Worm (Caenorhabditis elegans) whole organism, late embryonic: ENCODE data around the gene cec-2.

Source experiments
- C08G9.2 ChIP-seq: sonication (generic microtip); optimal IDR thresholded peaks from 2 replicates; lab custom pipeline; 2016; ENCODE audit warnings: mild to moderate bottlenecking, missing genetic modification characterization, moderate library complexity, missing compliant biosample characterization
- K02D7.2 ChIP-seq: sonication (generic microtip); optimal IDR thresholded peaks from 2 replicates; lab custom pipeline; 2017; ENCODE audit warnings: mild to moderate bottlenecking, missing genetic modification characterization, missing compliant biosample characterization
- K09A11.1 ChIP-seq: sonication (generic microtip); optimal IDR thresholded peaks from 2 replicates; lab custom pipeline; 2017; ENCODE audit warnings: antibody characterized with exemption, mild to moderate bottlenecking, missing genetic modification characterization, missing compliant biosample characterization; ENCODE audit not compliant: insufficient read depth
- Y22D7AL.16 ChIP-seq: sonication (generic microtip); optimal IDR thresholded peaks from 2 replicates; lab custom pipeline; 2016; ENCODE audit warnings: missing genetic modification characterization, missing compliant biosample characterization
- ceh-18 ChIP-seq: sonication (generic microtip); optimal IDR thresholded peaks from 2 replicates; lab custom pipeline; 2016; ENCODE audit warnings: missing genetic modification characterization, missing compliant biosample characterization
- ceh-19 ChIP-seq: fragments of 200-800 bp; sonication (Bioruptor generic); optimal IDR thresholded peaks from 2 replicates; lab custom pipeline; 2018; ENCODE audit warnings: mild to moderate bottlenecking, missing genetic modification characterization, missing compliant biosample characterization
- ceh-22 ChIP-seq: sonication (generic microtip); optimal IDR thresholded peaks from 2 replicates; lab custom pipeline; 2017; ENCODE audit warnings: missing biosample characterization, missing genetic modification characterization
- ceh-24 ChIP-seq: sonication (generic microtip); optimal IDR thresholded peaks from 2 replicates; lab custom pipeline; 2016; ENCODE audit warnings: mild to moderate bottlenecking, missing genetic modification characterization, missing compliant biosample characterization
- ceh-30 ChIP-seq: fragments of 150-350 bp; optimal IDR thresholded peaks from 2 replicates; lab custom pipeline; 2014; ENCODE audit warnings: missing biosample characterization, missing genetic modification characterization
- ceh-31 ChIP-seq: sonication (generic microtip); optimal IDR thresholded peaks from 2 replicates; lab custom pipeline; 2016; ENCODE audit warnings: missing genetic modification characterization, missing compliant biosample characterization
- ceh-45 ChIP-seq: fragments of 200-800 bp; sonication (Bioruptor generic); IDR thresholded peaks from 2 replicates; pipeline ENCODE4 v1.3.6; 2022; ENCODE audit warnings: missing genetic modification reagents, missing genetic modification characterization, missing compliant biosample characterization
- ceh-6 ChIP-seq: fragments of 200-800 bp; sonication (Bioruptor generic); optimal IDR thresholded peaks from 2 replicates; lab custom pipeline; 2018; ENCODE audit warnings: mild to moderate bottlenecking, missing genetic modification characterization, missing compliant biosample characterization
- ceh-9 ChIP-seq: sonication (generic microtip); optimal IDR thresholded peaks from 2 replicates; lab custom pipeline; 2016; ENCODE audit warnings: mild to moderate bottlenecking, missing genetic modification characterization, inconsistent platforms, missing compliant biosample characterization
- che-1 ChIP-seq: sonication (generic microtip); optimal IDR thresholded peaks from 2 replicates; lab custom pipeline; 2016; ENCODE audit warnings: mild to moderate bottlenecking, missing genetic modification characterization, missing compliant biosample characterization
- dve-1 ChIP-seq: sonication (generic microtip); optimal IDR thresholded peaks from 2 replicates; lab custom pipeline; 2017; ENCODE audit warnings: antibody characterized with exemption, mild to moderate bottlenecking, missing genetic modification characterization, missing compliant biosample characterization
- elt-2 ChIP-seq: sonication (generic microtip); optimal IDR thresholded peaks from 2 replicates; lab custom pipeline; 2016; ENCODE audit warnings: missing genetic modification reagents, missing genetic modification characterization, missing compliant biosample characterization
- ets-4 ChIP-seq: sonication (generic microtip); optimal IDR thresholded peaks from 2 replicates; lab custom pipeline; 2016; ENCODE audit warnings: missing genetic modification characterization, missing compliant biosample characterization
- fax-1 ChIP-seq: sonication (generic microtip); optimal IDR thresholded peaks from 2 replicates; lab custom pipeline; 2016; ENCODE audit warnings: missing genotype, missing genetic modification characterization, missing compliant biosample characterization
- gmeb-2 ChIP-seq: sonication (generic microtip); optimal IDR thresholded peaks from 2 replicates; lab custom pipeline; 2016; ENCODE audit warnings: missing genetic modification characterization, inconsistent platforms, missing compliant biosample characterization
- hlh-15 ChIP-seq: sonication (generic microtip); optimal IDR thresholded peaks from 2 replicates; lab custom pipeline; 2016; ENCODE audit warnings: missing genetic modification characterization, missing compliant biosample characterization
- hlh-30 ChIP-seq: sonication (generic microtip); optimal IDR thresholded peaks from 2 replicates; lab custom pipeline; 2017; ENCODE audit warnings: antibody characterized with exemption, missing genetic modification characterization, missing compliant biosample characterization; ENCODE audit not compliant: insufficient read depth
- hlh-6 ChIP-seq: sonication (generic microtip); optimal IDR thresholded peaks from 2 replicates; lab custom pipeline; 2016; ENCODE audit warnings: missing genotype, missing genetic modification characterization, missing compliant biosample characterization
- lim-6 ChIP-seq: sonication (generic microtip); optimal IDR thresholded peaks from 2 replicates; lab custom pipeline; 2016; ENCODE audit warnings: missing genetic modification characterization, missing compliant biosample characterization
- madf-2 ChIP-seq: sonication (generic microtip); optimal IDR thresholded peaks from 2 replicates; lab custom pipeline; 2017; ENCODE audit warnings: missing genetic modification characterization, missing compliant biosample characterization
- mec-3 ChIP-seq: sonication (generic microtip); optimal IDR thresholded peaks from 2 replicates; lab custom pipeline; 2016; ENCODE audit warnings: borderline replicate concordance, missing genetic modification characterization, missing compliant biosample characterization
- nfya-1 ChIP-seq: sonication (generic microtip); optimal IDR thresholded peaks from 2 replicates; lab custom pipeline; 2017; ENCODE audit warnings: missing genetic modification characterization, mild to moderate bottlenecking, missing compliant biosample characterization, antibody characterized with exemption, moderate library complexity
- odd-2 ChIP-seq: sonication (generic microtip); optimal IDR thresholded peaks from 2 replicates; lab custom pipeline; 2017; ENCODE audit warnings: antibody characterized with exemption, mild to moderate bottlenecking, missing genetic modification characterization, missing compliant biosample characterization
- pax-1 ChIP-seq: fragments of 150-350 bp; optimal IDR thresholded peaks from 2 replicates; lab custom pipeline; 2014; ENCODE audit warnings: missing biosample characterization, missing genetic modification characterization
- pha-4 ChIP-seq: fragments of 150-350 bp; optimal IDR thresholded peaks from 2 replicates; lab custom pipeline; 2018; ENCODE audit warnings: missing biosample characterization, missing genetic modification reagents, missing genetic modification characterization
- pros-1 ChIP-seq: fragments of 150-350 bp; optimal IDR thresholded peaks from 2 replicates; lab custom pipeline; 2014; ENCODE audit warnings: missing biosample characterization, missing genetic modification reagents, missing genetic modification characterization
- sdc-2 ChIP-seq: sonication (generic microtip); optimal IDR thresholded peaks from 2 replicates; lab custom pipeline; 2016; ENCODE audit warnings: missing genotype, missing genetic modification characterization, missing compliant biosample characterization
- tbx-2 ChIP-seq: sonication (generic microtip); optimal IDR thresholded peaks from 2 replicates; lab custom pipeline; 2016; ENCODE audit warnings: missing genetic modification characterization, missing compliant biosample characterization
- tbx-7 ChIP-seq: sonication (generic microtip); optimal IDR thresholded peaks from 2 replicates; lab custom pipeline; 2016; ENCODE audit warnings: missing genotype, missing genetic modification characterization, missing compliant biosample characterization
- unc-55 ChIP-seq: sonication (generic microtip); optimal IDR thresholded peaks from 2 replicates; lab custom pipeline; 2017; ENCODE audit warnings: missing biosample characterization, missing genetic modification reagents, missing genetic modification characterization
- unc-86 ChIP-seq: sonication (generic microtip); optimal IDR thresholded peaks from 2 replicates; lab custom pipeline; 2016; ENCODE audit warnings: missing genetic modification characterization, missing compliant biosample characterization
- ztf-16 ChIP-seq: sonication (generic microtip); optimal IDR thresholded peaks from 2 replicates; lab custom pipeline; 2017; ENCODE audit warnings: missing genetic modification characterization, missing compliant biosample characterization

The cec-2 gene

ce11 chrIV:1170408-1170807 lies at the start of gene cec-2:
Gene cec-2, plus strand, starts transcription at chrIV:1170708.
- TF ChIP-seq tbx-7 (tag; lab: Kevin White, UChicago) (no peak), madf-2 (tag; lab: Kevin White, UChicago) (no peak), unc-86 (tag; lab: Kevin White, UChicago) (no peak)

DNA sequence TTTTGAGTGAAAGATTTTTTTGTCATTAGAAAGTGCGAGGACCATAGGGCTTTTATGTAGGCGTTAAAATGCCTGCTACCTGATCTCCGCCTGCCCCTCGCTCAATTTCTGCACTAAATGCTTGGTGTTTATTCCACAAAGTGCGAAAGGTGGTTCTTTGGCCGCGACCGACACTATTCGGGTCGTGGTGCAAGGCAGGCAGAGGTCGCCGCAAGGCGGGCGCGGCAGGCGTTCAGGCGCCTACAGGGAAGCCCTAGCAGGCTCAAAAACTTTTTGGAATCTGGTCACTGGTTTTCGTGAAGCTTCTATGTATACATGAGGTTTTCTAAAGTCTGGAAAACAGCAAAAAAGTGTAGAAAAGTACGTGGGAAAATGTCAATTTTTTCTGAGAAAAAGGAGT lies 49.6 kb upstream of the cec-2 start:
- no peak for TF ChIP-seq gmeb-2
- TF ChIP-seq Y22D7AL.16 (tag; lab: Kevin White, UChicago), result no peak

- TF ChIP-seq ceh-45 (no peak), K09A11.1 (no peak), Y22D7AL.16 (tag; lab: Kevin White, UChicago) (no peak), elt-2 (tag; lab: Kevin White, UChicago) (no peak), ceh-22 (tag; lab: Kevin White, UChicago) (no peak), lim-6 (tag; lab: Kevin White, UChicago) (no peak), mec-3 (no peak), fax-1 (tag; lab: Kevin White, UChicago) (no peak)
- TF ChIP-seq, all 69 proteins: peak for 0
Measured at ce11 chrIV:1121511-1121910, 49.0 kb upstream of the cec-2 start.

- TF ChIP-seq mec-3, result no peak
- no peak for TF ChIP-seq ztf-16 (tag; lab: Kevin White, UChicago)
- TF ChIP-seq ceh-9, result no peak
- TF ChIP-seq ceh-18 (tag; lab: Kevin White, UChicago), result no peak
- no peak for TF ChIP-seq ceh-6 (GFP tag; lab: Kevin White, UChicago)
- TF ChIP-seq ceh-22 (tag; lab: Kevin White, UChicago), result no peak
- no peak for TF ChIP-seq ceh-24 (tag; lab: Kevin White, UChicago)
- no peak for TF ChIP-seq gmeb-2
- no peak for TF ChIP-seq ets-4 (tag; lab: Kevin White, UChicago)
- TF ChIP-seq hlh-30, result no peak
- TF ChIP-seq odd-2 (tag; lab: Kevin White, UChicago), result no peak
- no peak for TF ChIP-seq ceh-19 (GFP tag; lab: Kevin White, UChicago)
- no peak for TF ChIP-seq che-1 (tag; lab: Kevin White, UChicago)
Measured at ce11 chrIV:1123357-1123756, 47.2 kb upstream of the cec-2 start.

DNA sequence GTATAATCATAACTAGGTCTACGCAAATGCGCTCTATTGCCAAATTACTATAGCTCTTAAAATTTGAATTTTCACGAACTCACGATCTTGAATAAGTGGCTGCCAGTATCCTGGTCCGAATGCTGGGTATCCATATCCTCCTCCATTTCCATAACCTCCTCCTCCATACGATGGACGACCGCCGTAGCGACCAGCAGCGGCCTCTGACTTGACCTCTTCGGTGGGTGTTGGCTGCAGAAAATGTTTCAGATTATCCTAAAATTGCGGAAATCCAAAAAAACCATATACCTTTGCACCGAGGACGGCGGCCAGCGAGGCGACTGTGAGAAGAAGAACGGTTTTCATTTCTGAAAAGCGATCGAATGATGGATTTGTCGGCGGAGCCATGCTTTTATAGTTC lies 45.8 kb upstream of the cec-2 start, which contains the start of gene perm-4:
TSS of gene perm-4 (minus strand) at position 367 of the 400 bp plus-strand sequence.
- TF ChIP-seq unc-55 (GFP tag; lab: Kevin White, UChicago), result no peak
- TF ChIP-seq sdc-2 (tag; lab: Kevin White, UChicago), result no peak
- no peak for TF ChIP-seq K09A11.1
- no peak for TF ChIP-seq hlh-6 (tag; lab: Kevin White, UChicago)
- TF ChIP-seq tbx-2, result no peak
- TF ChIP-seq ceh-30 (tag; lab: Kevin White, UChicago), result no peak
- TF ChIP-seq pha-4 (tag; lab: Kevin White, UChicago), result no peak
- no peak for TF ChIP-seq pax-1

DNA sequence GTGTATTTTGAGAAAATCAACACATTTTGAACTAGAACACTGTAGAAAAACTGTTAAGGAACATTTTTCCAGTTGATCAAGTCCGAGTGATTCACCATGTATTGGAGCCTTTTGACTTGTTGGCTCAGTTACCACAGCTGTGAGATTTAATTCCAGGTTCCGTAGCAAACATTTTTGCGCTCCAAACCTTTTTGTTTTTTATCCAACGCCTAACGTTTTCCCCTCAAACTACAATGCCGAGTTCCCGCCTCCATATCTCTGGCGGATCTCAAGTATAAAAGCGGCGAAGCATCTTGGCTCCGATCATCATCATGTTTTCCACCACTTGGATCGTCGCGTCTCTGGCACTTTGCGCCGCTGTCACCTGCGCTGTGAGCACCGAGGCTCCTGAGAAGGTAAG lies 44.0 kb upstream of the cec-2 start, which contains the start of gene perm-2:
TSS of gene perm-2 (plus strand) at position 301 of the 400 bp plus-strand sequence.
- TF ChIP-seq ceh-31 (tag; lab: Kevin White, UChicago) (no peak), nfya-1 (no peak), C08G9.2 (tag; lab: Kevin White, UChicago) (no peak), K02D7.2 (tag; lab: Kevin White, UChicago) (no peak), K09A11.1 (no peak), pros-1 (tag; lab: Kevin White, UChicago) (no peak), lim-6 (tag; lab: Kevin White, UChicago) (no peak), dve-1 (tag; lab: Kevin White, UChicago) (no peak), hlh-6 (tag; lab: Kevin White, UChicago) (no peak), hlh-15 (no peak)
